Worm (Caenorhabditis elegans) whole organism, early embryonic: Measurements from ENCODE around the gene T24H7.8.

Experiments
- B0310.2 ChIP-seq: sonication (generic microtip); optimal IDR thresholded peaks from 2 replicates; lab custom pipeline; 2016; ENCODE audit warnings: mild to moderate bottlenecking, missing genetic modification characterization, missing compliant biosample characterization
- F13C5.2 ChIP-seq: sonication (generic microtip); optimal IDR thresholded peaks from 2 replicates; lab custom pipeline; 2017; ENCODE audit warnings: mild to moderate bottlenecking, missing genetic modification characterization, inconsistent platforms, missing compliant biosample characterization
- aly-1 ChIP-seq: sonication (generic microtip); optimal IDR thresholded peaks from 2 replicates; lab custom pipeline; 2016; ENCODE audit warnings: missing genetic modification characterization, missing compliant biosample characterization
- ama-1 ChIP-seq: fragments of 150-350 bp; optimal IDR thresholded peaks from 2 replicates; lab custom pipeline; 2014
- ceh-13 ChIP-seq: fragments of 200-800 bp; sonication (Bioruptor generic); optimal IDR thresholded peaks from 2 replicates; lab custom pipeline; 2018; ENCODE audit warnings: mild to moderate bottlenecking, missing genetic modification characterization, missing compliant biosample characterization
- ceh-36 ChIP-seq: sonication (generic microtip); optimal IDR thresholded peaks from 2 replicates; lab custom pipeline; 2016; ENCODE audit warnings: missing genetic modification characterization, inconsistent platforms, missing compliant biosample characterization
- ets-7 ChIP-seq: sonication (generic microtip); optimal IDR thresholded peaks from 2 replicates; lab custom pipeline; 2016; ENCODE audit warnings: missing genotype, missing genetic modification characterization, missing compliant biosample characterization
- flt-1 ChIP-seq: fragments of 200-800 bp; sonication (Bioruptor generic); IDR thresholded peaks from 2 replicates; pipeline ENCODE4 v1.3.6; 2022; ENCODE audit warnings: missing genetic modification characterization, missing compliant biosample characterization
- hmbx-1 ChIP-seq: sonication (generic microtip); optimal IDR thresholded peaks from 2 replicates; lab custom pipeline; 2016; ENCODE audit warnings: mild to moderate bottlenecking, missing genetic modification characterization, missing compliant biosample characterization
- hnd-1 ChIP-seq: sonication (generic microtip); optimal IDR thresholded peaks from 2 replicates; lab custom pipeline; 2016; ENCODE audit warnings: missing genetic modification characterization, missing compliant biosample characterization
- pes-1 ChIP-seq: fragments of 200-800 bp; sonication (Bioruptor generic); IDR thresholded peaks from 2 replicates; pipeline ENCODE4 v1.3.6; 2022; ENCODE audit warnings: missing genetic modification reagents, missing genetic modification characterization, missing compliant biosample characterization
- scrt-1 ChIP-seq: fragments of 200-800 bp; sonication (Bioruptor generic); IDR thresholded peaks from 2 replicates; pipeline ENCODE4 v1.3.6; 2022; ENCODE audit warnings: missing genetic modification characterization, missing compliant biosample characterization
- tbx-37 ChIP-seq: fragments of 200-800 bp; sonication (Bioruptor generic); conservative IDR thresholded peaks from 2 replicates; pipeline ENCODE4 v1.3.6; 2022; ENCODE audit warnings: missing genetic modification reagents, missing genetic modification characterization, missing compliant biosample characterization
- tra-4 ChIP-seq: sonication (generic microtip); optimal IDR thresholded peaks from 2 replicates; lab custom pipeline; 2017; ENCODE audit warnings: missing genetic modification characterization, missing compliant biosample characterization

DNA sequence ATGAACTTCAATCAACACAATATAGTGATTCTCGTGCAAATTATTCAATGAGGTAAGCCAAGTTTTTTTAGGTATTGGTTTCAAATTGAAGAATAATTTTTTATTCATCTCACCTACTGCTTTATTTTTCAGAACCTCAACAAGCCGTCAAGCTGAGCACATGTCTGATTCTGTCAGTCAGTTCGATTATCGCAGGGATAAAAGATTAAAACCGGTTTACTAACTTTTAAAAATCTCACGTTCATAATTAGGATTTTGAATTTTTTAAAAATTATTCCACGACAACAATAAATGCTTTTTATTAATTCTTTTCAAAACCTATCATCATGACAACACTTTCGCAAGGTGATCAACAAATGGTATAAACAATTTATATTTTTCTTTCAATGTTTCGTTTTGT is 20.4 kb downstream of the T24H7.8 start, which contains the start of gene F13H8.12:
- TF ChIP-seq tbx-37 (GFP tag; lab: Robert Waterston, UW) (no peak), ama-1 (lab: Kevin White, UChicago) (no peak), aly-1 (no peak), B0310.2 (tag; lab: Kevin White, UChicago) (no peak), hmbx-1 (tag; lab: Kevin White, UChicago) (no peak), F13C5.2 (no peak), ets-7 (tag; lab: Kevin White, UChicago) (no peak), flt-1 (GFP tag; lab: Robert Waterston, UW) (no peak), ceh-13 (no peak), tra-4 (tag; lab: Kevin White, UChicago) (no peak), pes-1 (no peak), scrt-1 (GFP tag; lab: Robert Waterston, UW) (no peak), hnd-1 (tag; lab: Kevin White, UChicago) (no peak), ceh-36 (tag; lab: Kevin White, UChicago) (no peak)
